Worm (Caenorhabditis elegans): ENCODE measurements around the gene W02C12.2.

- TF ChIP-seq ama-1 (optimal IDR thresholded peaks at IDR 0.05) (no peak), ama-1 (GFP tag; optimal IDR thresholded peaks at IDR 0.05) (peak in 1 of 2 experiments; percentile 86), madf-10 (tag; optimal IDR thresholded peaks at IDR 0.05) (no peak), unc-62 (GFP tag; optimal IDR thresholded peaks at IDR 0.05) (no peak), dpl-1 (GFP tag; optimal IDR thresholded peaks at IDR 0.05) (no peak), rcor-1 (GFP tag; IDR thresholded peaks at IDR 0.05) (no peak), ZK185.1 (tag; optimal IDR thresholded peaks at IDR 0.05; ENCODE audit: poor library complexity, severe bottlenecking) (no peak)
These were observed 39.9 kb upstream of the W02C12.2 start for ce11 chrIV:4047628-4048027.
